Fruit fly (Drosophila melanogaster) whole organism, embryonic: ENCODE measurements around the gene CG11374.
A peak's percentile ranks its signal among the peaks of the same experiment; 100 is the strongest.

Experiments used
- Awh ChIP-seq: fragments of 200-800 bp; sonication (Bioruptor generic); IDR thresholded peaks from 2 replicates; pipeline ENCODE4, ENCODE4 v1.3.6; 2022; ENCODE audit warnings: missing biosample characterization, missing genetic modification characterization
- BEAF-32 ChIP-seq: fragments of 200-800 bp; sonication (Bioruptor generic); optimal IDR thresholded peaks from 3 replicates; lab custom pipeline; 2017; ENCODE audit warnings: missing biosample characterization, missing genetic modification characterization, mild to moderate bottlenecking, moderate library complexity, missing genetic modification reagents
- CG11398 ChIP-seq: fragments of 200-800 bp; sonication (Bioruptor generic); optimal IDR thresholded peaks from 2 replicates; lab custom pipeline; 2016; ENCODE audit warnings: missing biosample characterization, missing genetic modification characterization
- CG13123 ChIP-seq: fragments of 200-800 bp; sonication (Bioruptor generic); optimal IDR thresholded peaks from 2 replicates; lab custom pipeline; 2016; ENCODE audit warnings: missing biosample characterization, missing genetic modification characterization
- CG13894 ChIP-seq: fragments of 200-800 bp; sonication (Bioruptor generic); optimal IDR thresholded peaks from 3 replicates; lab custom pipeline; 2018; ENCODE audit warnings: missing biosample characterization, mild to moderate bottlenecking, missing genetic modification characterization, moderate library complexity
- CG14441 ChIP-seq: fragments of 200-800 bp; sonication (Bioruptor generic); IDR thresholded peaks from 2 replicates; pipeline ENCODE4 v1.3.6; 2022; ENCODE audit warnings: missing biosample characterization, missing genetic modification characterization
- CG1602 ChIP-seq: fragments of 200-800 bp; sonication (Bioruptor generic); optimal IDR thresholded peaks from 3 replicates; lab custom pipeline; 2016; ENCODE audit warnings: missing biosample characterization, missing genetic modification characterization
- CG16815 ChIP-seq: fragments of 200-800 bp; sonication (Bioruptor generic); optimal IDR thresholded peaks from 3 replicates; lab custom pipeline; 2017; ENCODE audit warnings: missing biosample characterization, mild to moderate bottlenecking, missing genetic modification characterization
- CG17568 ChIP-seq: fragments of 200-800 bp; sonication (Bioruptor generic); optimal IDR thresholded peaks from 2 replicates; lab custom pipeline; 2018; ENCODE audit warnings: missing biosample characterization, mild to moderate bottlenecking, missing genetic modification characterization, moderate library complexity
- CG18011 ChIP-seq: fragments of 200-800 bp; sonication (Bioruptor generic); optimal IDR thresholded peaks from 2 replicates; lab custom pipeline; 2017; ENCODE audit warnings: missing biosample characterization, missing genetic modification characterization, mild to moderate bottlenecking, moderate library complexity, missing genotype
- CG4404 ChIP-seq: fragments of 200-800 bp; sonication (Bioruptor generic); IDR thresholded peaks from 2 replicates; pipeline ENCODE4 v1.3.6; 2022; ENCODE audit warnings: missing biosample characterization, missing genetic modification characterization
- CG4707 ChIP-seq: fragments of 200-800 bp; sonication (Bioruptor generic); optimal IDR thresholded peaks from 2 replicates; lab custom pipeline; 2018; ENCODE audit warnings: missing biosample characterization, mild to moderate bottlenecking, missing genetic modification characterization, moderate library complexity
- CG6813 ChIP-seq: fragments of 200-800 bp; sonication (Bioruptor generic); optimal IDR thresholded peaks from 2 replicates; lab custom pipeline; 2017; ENCODE audit warnings: missing biosample characterization, missing genetic modification characterization, mild to moderate bottlenecking, moderate library complexity, missing genetic modification reagents
- CG7928 ChIP-seq: fragments of 200-800 bp; sonication (Bioruptor generic); optimal IDR thresholded peaks from 2 replicates; lab custom pipeline; 2017; ENCODE audit warnings: missing biosample characterization, mild to moderate bottlenecking, missing genetic modification characterization
- CG7963 ChIP-seq: fragments of 200-800 bp; sonication (Bioruptor generic); IDR thresholded peaks from 3 replicates; pipeline ENCODE4 v1.3.6; 2022; ENCODE audit warnings: missing biosample characterization, missing genetic modification characterization; ENCODE audit not compliant: partially characterized antibody
- CG8290 ChIP-seq, 3 experiments: fragments of 200-800 bp; sonication (Bioruptor generic); optimal IDR thresholded peaks; 2 replicates each; lab custom pipeline; 2016 to 2019; ENCODE audit warnings: missing biosample characterization in 3 of 3, missing genetic modification characterization in 3 of 3, mild to moderate bottlenecking in 2 of 3, moderate library complexity in 1 of 3
- CG8765 ChIP-seq: fragments of 200-800 bp; sonication (Bioruptor generic); IDR thresholded peaks from 2 replicates; pipeline ENCODE4 v1.3.6; 2022; ENCODE audit warnings: missing biosample characterization, missing genetic modification characterization
- CG9437 ChIP-seq: fragments of 200-800 bp; sonication (Bioruptor generic); optimal IDR thresholded peaks from 2 replicates; lab custom pipeline; 2018; ENCODE audit warnings: missing biosample characterization, mild to moderate bottlenecking, missing genetic modification characterization
- Doc3 ChIP-seq: fragments of 200-800 bp; sonication (Bioruptor generic); IDR thresholded peaks from 3 replicates; pipeline ENCODE4 v1.3.6; 2022; ENCODE audit warnings: missing biosample characterization, missing genetic modification characterization; ENCODE audit not compliant: partially characterized antibody
- HHEX ChIP-seq: fragments of 200-800 bp; sonication (Bioruptor generic); optimal IDR thresholded peaks from 3 replicates; lab custom pipeline; 2017; ENCODE audit warnings: missing biosample characterization, mild to moderate bottlenecking, missing genetic modification characterization, missing genetic modification reagents
- Lhr ChIP-seq: fragments of 200-800 bp; sonication (Bioruptor generic); optimal IDR thresholded peaks from 3 replicates; lab custom pipeline; 2017; ENCODE audit warnings: mild to moderate bottlenecking, missing biosample characterization, missing genetic modification reagents, missing genetic modification characterization
- Lpt ChIP-seq: fragments of >200 bp; optimal IDR thresholded peaks from 2 replicates; lab custom pipeline; 2018; ENCODE audit warnings: missing biosample characterization, missing genetic modification characterization
- MTF-1 ChIP-seq: fragments of 200-800 bp; sonication (Bioruptor generic); optimal IDR thresholded peaks from 2 replicates; lab custom pipeline; 2018; ENCODE audit warnings: missing biosample characterization, mild to moderate bottlenecking, missing genetic modification characterization, borderline replicate concordance
- Mes4 ChIP-seq: fragments of 200-800 bp; sonication (Bioruptor generic); optimal IDR thresholded peaks from 2 replicates; lab custom pipeline; 2016; ENCODE audit warnings: missing biosample characterization, missing genetic modification characterization
- NFAT ChIP-seq: fragments of 200-800 bp; sonication (Bioruptor generic); IDR thresholded peaks from 2 replicates; pipeline ENCODE4 v1.3.6; 2022; ENCODE audit warnings: missing biosample characterization, missing genetic modification characterization
- Optix ChIP-seq: fragments of 200-800 bp; sonication (Bioruptor generic); IDR thresholded peaks from 3 replicates; pipeline ENCODE4 v1.3.6; 2022; ENCODE audit warnings: missing biosample characterization, missing genetic modification characterization
- Rfx ChIP-seq: fragments of 200-800 bp; sonication (Bioruptor generic); IDR thresholded peaks from 2 replicates; pipeline ENCODE4 v1.3.6; 2022; ENCODE audit warnings: missing biosample characterization, missing genetic modification characterization
- Side ChIP-seq: fragments of 200-800 bp; sonication (Bioruptor generic); optimal IDR thresholded peaks from 2 replicates; lab custom pipeline; 2016; ENCODE audit warnings: missing biosample characterization, missing genetic modification characterization
- Spps ChIP-seq: fragments of 200-800 bp; sonication (Bioruptor generic); optimal IDR thresholded peaks from 2 replicates; lab custom pipeline; 2018; ENCODE audit warnings: missing biosample characterization, mild to moderate bottlenecking, missing genetic modification characterization
- YL-1 ChIP-seq: fragments of 200-800 bp; sonication (Bioruptor generic); optimal IDR thresholded peaks from 3 replicates; lab custom pipeline; 2017; ENCODE audit warnings: missing biosample characterization, mild to moderate bottlenecking, missing genetic modification characterization
- cad ChIP-seq: fragments of >200 bp; optimal IDR thresholded peaks from 2 replicates; lab custom pipeline; 2017; ENCODE audit warnings: missing biosample characterization, missing genetic modification characterization
- cas ChIP-seq: fragments of 200-800 bp; sonication (Bioruptor generic); IDR thresholded peaks from 2 replicates; pipeline ENCODE4 v1.3.6; 2022; ENCODE audit warnings: missing biosample characterization, missing genetic modification characterization
- cato ChIP-seq: fragments of 200-800 bp; sonication (Bioruptor generic); optimal IDR thresholded peaks from 2 replicates; lab custom pipeline; 2016; ENCODE audit warnings: missing biosample characterization, missing genetic modification characterization, borderline replicate concordance
- ci ChIP-seq: fragments of 200-800 bp; sonication (Bioruptor generic); IDR thresholded peaks from 3 replicates; pipeline ENCODE4 v1.3.6; 2022; ENCODE audit warnings: missing biosample characterization, missing genetic modification characterization
- da ChIP-seq: fragments of 200-800 bp; sonication (Bioruptor generic); optimal IDR thresholded peaks from 2 replicates; lab custom pipeline; 2016; ENCODE audit warnings: missing biosample characterization, missing genetic modification characterization
- disco-r ChIP-seq: fragments of 200-800 bp; sonication (Bioruptor generic); optimal IDR thresholded peaks from 2 replicates; lab custom pipeline; 2016; ENCODE audit warnings: missing biosample characterization, missing genetic modification characterization
- dysf ChIP-seq: fragments of 200-800 bp; sonication (Bioruptor generic); IDR thresholded peaks from 3 replicates; pipeline ENCODE4 v1.3.6; 2022; ENCODE audit warnings: missing biosample characterization, missing genetic modification characterization
- emc ChIP-seq: fragments of 200-800 bp; sonication (Bioruptor generic); optimal IDR thresholded peaks from 2 replicates; lab custom pipeline; 2016; ENCODE audit warnings: missing biosample characterization, missing genetic modification characterization
- eve ChIP-seq, 2 experiments: fragments of >200 bp; optimal IDR thresholded peaks; 2 replicates each; lab custom pipeline; 2017; ENCODE audit warnings: missing biosample characterization in 2 of 2, missing genetic modification characterization in 2 of 2
- exex ChIP-seq: fragments of 200-800 bp; sonication (Bioruptor generic); optimal IDR thresholded peaks from 4 replicates; lab custom pipeline; 2018; ENCODE audit warnings: missing biosample characterization, mild to moderate bottlenecking, missing genetic modification characterization, moderate library complexity
- hb ChIP-seq: fragments of 200-800 bp; sonication (Bioruptor generic); IDR thresholded peaks from 3 replicates; pipeline ENCODE4 v1.3.6; 2022; ENCODE audit warnings: missing biosample characterization, missing genetic modification characterization; ENCODE audit not compliant: partially characterized antibody
- inv ChIP-seq: fragments of 200-800 bp; sonication (Bioruptor generic); IDR thresholded peaks from 2 replicates; pipeline ENCODE4 v1.3.6; 2022; ENCODE audit warnings: missing biosample characterization, missing genetic modification characterization; ENCODE audit not compliant: partially characterized antibody
- lola ChIP-seq, 3 experiments: fragments of >200 bp in 2 of 3; fragments of 200-800 bp in 1 of 3; sonication (Bioruptor generic) in 1 of 3; optimal IDR thresholded peaks; 2 replicates each; lab custom pipeline; 2017 to 2019; ENCODE audit warnings: missing biosample characterization in 3 of 3, missing genetic modification characterization in 3 of 3, mild to moderate bottlenecking in 1 of 3, moderate library complexity in 1 of 3
- nau ChIP-seq: fragments of 200-800 bp; sonication (Bioruptor generic); optimal IDR thresholded peaks from 3 replicates; lab custom pipeline; 2017; ENCODE audit warnings: missing biosample characterization, mild to moderate bottlenecking, missing genetic modification characterization, missing genetic modification reagents
- nerfin-2 ChIP-seq: fragments of 200-800 bp; sonication (Bioruptor generic); IDR thresholded peaks from 2 replicates; pipeline ENCODE4 v1.3.6; 2022; ENCODE audit warnings: missing biosample characterization, missing genetic modification characterization; ENCODE audit not compliant: partially characterized antibody
- otp ChIP-seq: fragments of 200-800 bp; sonication (Bioruptor generic); IDR thresholded peaks from 3 replicates; pipeline ENCODE4, ENCODE4 v1.3.6; 2022; ENCODE audit warnings: missing biosample characterization, missing genetic modification characterization
- peb ChIP-seq: fragments of 200-800 bp; sonication (Bioruptor generic); IDR thresholded peaks from 2 replicates; pipeline ENCODE4 v1.3.6; 2022; ENCODE audit warnings: missing biosample characterization, missing genetic modification characterization
- phol ChIP-seq: fragments of 200-800 bp; sonication (Bioruptor generic); optimal IDR thresholded peaks from 3 replicates; lab custom pipeline; 2018; ENCODE audit warnings: missing biosample characterization, mild to moderate bottlenecking, missing genetic modification characterization, moderate library complexity
- pita ChIP-seq: fragments of 200-800 bp; sonication (Bioruptor generic); optimal IDR thresholded peaks from 2 replicates; lab custom pipeline; 2017; ENCODE audit warnings: missing biosample characterization, mild to moderate bottlenecking, missing genetic modification characterization
- sd ChIP-seq: fragments of 200-800 bp; sonication (Bioruptor generic); optimal IDR thresholded peaks from 3 replicates; lab custom pipeline; 2018; ENCODE audit warnings: missing biosample characterization, mild to moderate bottlenecking, missing genetic modification characterization, moderate library complexity

Gene CG11374

dm6 chr2L:114429-114828 lies 38.3 kb downstream of the CG11374 start, which contains the start of gene ND-15 (continued):
- TF ChIP-seq sd (tag; lab: Kevin White, UChicago) (peak; percentile 54), phol (tag; lab: Kevin White, UChicago) (peak; percentile 92), MTF-1 (GFP tag; lab: Kevin White, UChicago) (no peak), CG14441 (no peak), Lhr (no peak), Side (GFP tag; lab: Kevin White, UChicago) (no peak), CG4404 (GFP tag; lab: Robert Waterston, UW) (no peak), Doc3 (GFP tag; lab: Robert Waterston, UW) (peak; percentile 54; the same call in 2 of the 3 replicates), NFAT (GFP tag; lab: Robert Waterston, UW) (no peak), CG13123 (GFP tag; lab: Kevin White, UChicago) (no peak), Awh (no peak), lola (GFP tag; optimal IDR thresholded peaks at IDR 0.05; lab: Kevin White, UChicago) (no peak), Rfx (GFP tag; lab: Robert Waterston, UW) (peak; percentile 17; the same call in 1 of the 2 replicates), CG17568 (GFP tag; lab: Kevin White, UChicago) (no peak), otp (GFP tag; lab: Robert Waterston, UW) (no peak), CG13894 (tag; lab: Kevin White, UChicago) (no peak), disco-r (GFP tag; lab: Kevin White, UChicago) (no peak), Mes4 (GFP tag; lab: Kevin White, UChicago) (no peak), exex (tag; lab: Kevin White, UChicago) (peak; percentile 25), cas (no peak), nau (GFP tag; lab: Kevin White, UChicago) (no peak), CG16815 (no peak), emc (GFP tag; lab: Kevin White, UChicago) (no peak), peb (no peak), CG1602 (GFP tag; lab: Kevin White, UChicago) (no peak), da (GFP tag; lab: Kevin White, UChicago) (no peak), CG8765 (GFP tag; lab: Robert Waterston, UW) (no peak), CG9437 (GFP tag; lab: Kevin White, UChicago) (no peak), eve (GFP tag; optimal IDR thresholded peaks at IDR 0.05; lab: Kevin White, UChicago) (no peak), Spps (tag; lab: Kevin White, UChicago) (no peak), CG18011 (GFP tag; lab: Kevin White, UChicago) (no peak), hb (peak; percentile 63; the same call in 2 of the 3 replicates), CG7928 (GFP tag; lab: Kevin White, UChicago) (peak; percentile 19), cato (GFP tag; lab: Kevin White, UChicago) (no peak), nerfin-2 (GFP tag; lab: Robert Waterston, UW) (0 out of 2 replicates have a peak, but pooled peaks have one; percentile 31), HHEX (GFP tag; lab: Kevin White, UChicago) (no peak), ci (GFP tag; lab: Robert Waterston, UW) (no peak), CG7963 (peak; percentile 43; the same call in 1 of the 3 replicates), Optix (GFP tag; lab: Robert Waterston, UW) (no peak), inv (GFP tag; lab: Robert Waterston, UW) (peak; percentile 78), Lpt (GFP tag; lab: Kevin White, UChicago) (no peak), pita (GFP tag; lab: Kevin White, UChicago) (no peak), CG6813 (GFP tag; lab: Kevin White, UChicago) (no peak), dysf (GFP tag; lab: Robert Waterston, UW) (no peak), YL-1 (GFP tag; lab: Kevin White, UChicago) (no peak), CG11398 (GFP tag; lab: Kevin White, UChicago) (no peak), BEAF-32 (GFP tag; lab: Kevin White, UChicago) (peak; percentile 83), cad (GFP tag; lab: Kevin White, UChicago) (no peak), CG8290 (GFP tag; optimal IDR thresholded peaks at IDR 0.05; lab: Kevin White, UChicago) (no peak), CG8290 (tag; optimal IDR thresholded peaks at IDR 0.05; lab: Kevin White, UChicago) (peak in 1 of 2 experiments; percentile 20), CG4707 (GFP tag; lab: Kevin White, UChicago) (no peak)
